Worm (Caenorhabditis elegans) whole organism, L3 larva: ENCODE measurements around the gene C16C10.9.

Experiments
- aly-2 ChIP-seq: fragments of 150-350 bp; optimal IDR thresholded peaks from 2 replicates; lab custom pipeline; 2014; ENCODE audit warnings: missing biosample characterization, missing genetic modification characterization
- ceh-9 ChIP-seq: sonication (generic microtip); optimal IDR thresholded peaks from 2 replicates; lab custom pipeline; 2018; ENCODE audit warnings: missing biosample characterization, missing genetic modification characterization
- egl-27 ChIP-seq: sonication (generic microtip); optimal IDR thresholded peaks from 4 replicates; lab custom pipeline; 2017; ENCODE audit warnings: missing biosample characterization, missing genetic modification reagents, missing genetic modification characterization
- elt-1 ChIP-seq: fragments of 150-350 bp; optimal IDR thresholded peaks from 2 replicates; lab custom pipeline; 2014; ENCODE audit warnings: missing biosample characterization, missing genetic modification characterization
- elt-3 ChIP-seq, 3 experiments: fragments of 150-350 bp in 1 of 3; sonication (generic microtip) in 2 of 3; optimal IDR thresholded peaks; 2 replicates in 2 of 3; 4 replicates in 1 of 3; lab custom pipeline; 2014 to 2017; ENCODE audit warnings: missing biosample characterization in 3 of 3, missing genetic modification characterization in 3 of 3
- hmg-11 ChIP-seq: sonication (generic microtip); optimal IDR thresholded peaks from 2 replicates; lab custom pipeline; 2016; ENCODE audit warnings: missing genetic modification characterization, missing compliant biosample characterization
- mdl-1 ChIP-seq: fragments of 150-350 bp; optimal IDR thresholded peaks from 2 replicates; lab custom pipeline; 2014; ENCODE audit warnings: missing biosample characterization, missing genetic modification characterization
- mml-1 ChIP-seq: fragments of 150-350 bp; sonication (generic microtip); optimal IDR thresholded peaks from 3 replicates; lab custom pipeline; 2014; ENCODE audit warnings: missing biosample characterization, missing genetic modification characterization
- nhr-23 ChIP-seq: fragments of 150-350 bp; optimal IDR thresholded peaks from 2 replicates; lab custom pipeline; 2014; ENCODE audit warnings: missing biosample characterization, missing genetic modification reagents, missing genetic modification characterization
- nhr-237 ChIP-seq: fragments of 150-350 bp; optimal IDR thresholded peaks from 2 replicates; lab custom pipeline; 2014; ENCODE audit warnings: missing biosample characterization, missing genetic modification characterization
- nhr-28 ChIP-seq: fragments of 150-350 bp; optimal IDR thresholded peaks from 2 replicates; lab custom pipeline; 2014; ENCODE audit warnings: missing biosample characterization, missing genetic modification characterization
- nhr-43 ChIP-seq: sonication (generic microtip); optimal IDR thresholded peaks from 2 replicates; lab custom pipeline; 2016; ENCODE audit warnings: mild to moderate bottlenecking, missing genetic modification characterization, missing compliant biosample characterization; ENCODE audit not compliant: poor library complexity, severe bottlenecking
- nhr-67 ChIP-seq: fragments of 150-350 bp; optimal IDR thresholded peaks from 2 replicates; lab custom pipeline; 2014; ENCODE audit warnings: missing biosample characterization, missing genetic modification characterization
- pha-4 ChIP-seq: fragments of 150-350 bp; optimal IDR thresholded peaks from 2 replicates; lab custom pipeline; 2014; ENCODE audit warnings: missing biosample characterization, missing genetic modification reagents, missing genetic modification characterization
- sea-2 ChIP-seq: fragments of 150-350 bp; sonication (generic microtip); optimal IDR thresholded peaks from 4 replicates; lab custom pipeline; 2014; ENCODE audit warnings: missing biosample characterization, missing genetic modification reagents, missing genetic modification characterization
- skn-1 ChIP-seq: fragments of 150-350 bp; optimal IDR thresholded peaks from 2 replicates; lab custom pipeline; 2014; ENCODE audit warnings: missing biosample characterization, missing genetic modification characterization
- unc-39 ChIP-seq: sonication (generic microtip); optimal IDR thresholded peaks from 4 replicates; lab custom pipeline; 2017; ENCODE audit warnings: missing biosample characterization, missing genetic modification characterization
- unc-62 ChIP-seq: fragments of 150-350 bp; sonication (generic microtip); optimal IDR thresholded peaks from 4 replicates; lab custom pipeline; 2014; ENCODE audit warnings: missing biosample characterization, missing genetic modification reagents, missing genetic modification characterization
- ztf-4 ChIP-seq: fragments of 150-350 bp; optimal IDR thresholded peaks from 2 replicates; lab custom pipeline; 2014; ENCODE audit warnings: missing biosample characterization, missing genetic modification characterization

Gene C16C10.9

DNA sequence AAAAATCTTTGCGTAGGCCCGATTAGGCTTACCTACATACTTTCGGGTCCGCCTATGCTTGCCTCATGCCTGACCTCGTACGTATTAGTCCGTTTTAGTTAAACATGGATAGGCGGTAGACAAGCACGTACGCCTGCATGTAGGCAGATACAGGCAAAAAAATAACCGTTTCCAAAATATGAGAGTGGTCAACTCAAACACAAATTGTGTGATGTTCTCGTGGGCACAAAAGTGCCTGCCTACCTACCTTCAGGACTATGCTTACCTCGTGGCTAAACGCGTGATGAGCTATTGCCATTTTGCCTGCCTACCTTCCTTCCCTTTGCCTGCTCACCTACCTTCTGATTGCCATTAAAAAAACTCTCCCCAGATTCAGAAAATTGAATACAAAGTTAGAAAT is 50.6 kb downstream of the C16C10.9 start:
- no peak for TF ChIP-seq hmg-11 (tag; lab: Kevin White, UChicago)
- no peak for TF ChIP-seq nhr-237 (tag; lab: Kevin White, UChicago)
- no peak for TF ChIP-seq nhr-23 (tag; lab: Kevin White, UChicago)
- no peak for TF ChIP-seq sea-2
- TF ChIP-seq aly-2 (tag; lab: Kevin White, UChicago) = no peak
- no peak for TF ChIP-seq unc-62 (GFP tag; lab: Kevin White, UChicago)
- TF ChIP-seq egl-27 (tag; lab: Kevin White, UChicago) = no peak
- TF ChIP-seq skn-1 = no peak
- no peak for TF ChIP-seq nhr-67 (tag; lab: Kevin White, UChicago)
- TF ChIP-seq unc-39 (tag; lab: Kevin White, UChicago) = no peak
- TF ChIP-seq elt-1 (tag; lab: Kevin White, UChicago) = no peak
- no peak for TF ChIP-seq mml-1 (tag; lab: Kevin White, UChicago)
- TF ChIP-seq mdl-1 (tag; lab: Kevin White, UChicago) = no peak
- TF ChIP-seq nhr-28 (tag; lab: Kevin White, UChicago) = no peak
- TF ChIP-seq pha-4 (tag; lab: Kevin White, UChicago) = no peak
- no peak for TF ChIP-seq ztf-4 (tag; lab: Kevin White, UChicago)
- TF ChIP-seq nhr-43 (tag; lab: Kevin White, UChicago) = no peak
- TF ChIP-seq elt-3 (tag; optimal IDR thresholded peaks at IDR 0.05; lab: Kevin White, UChicago) = no peak
- TF ChIP-seq ceh-9 (tag; lab: Kevin White, UChicago) = no peak
